Worm (Caenorhabditis elegans) whole organism, L1 larva: ENCODE data around the gene ZK593.2.

Source experiments
- C04F5.9 ChIP-seq: sonication (generic microtip); optimal IDR thresholded peaks from 2 replicates; lab custom pipeline; 2016; ENCODE audit warnings: missing genetic modification characterization, missing compliant biosample characterization
- C34B4.2 ChIP-seq: sonication (generic microtip); optimal IDR thresholded peaks from 2 replicates; lab custom pipeline; 2017; ENCODE audit warnings: mild to moderate bottlenecking, missing genetic modification characterization, missing compliant biosample characterization
- F16B12.6 ChIP-seq: fragments of 150-350 bp; optimal IDR thresholded peaks from 2 replicates; lab custom pipeline; 2014; ENCODE audit warnings: missing biosample characterization, missing genetic modification characterization
- alr-1 ChIP-seq: fragments of 200-800 bp; sonication (Bioruptor generic); optimal IDR thresholded peaks from 2 replicates; lab custom pipeline; 2018; ENCODE audit warnings: borderline replicate concordance, mild to moderate bottlenecking, missing genetic modification characterization, missing compliant biosample characterization
- aly-2 ChIP-seq: fragments of 150-350 bp; optimal IDR thresholded peaks from 2 replicates; lab custom pipeline; 2014; ENCODE audit warnings: missing biosample characterization, missing genetic modification characterization
- ceh-63 ChIP-seq: fragments of 200-800 bp; sonication (Bioruptor generic); optimal IDR thresholded peaks from 2 replicates; lab custom pipeline; 2018; ENCODE audit warnings: mild to moderate bottlenecking, missing genetic modification characterization, missing compliant biosample characterization
- ces-1 ChIP-seq: fragments of 150-350 bp; optimal IDR thresholded peaks from 2 replicates; lab custom pipeline; 2014; ENCODE audit warnings: missing biosample characterization, missing genetic modification reagents, missing genetic modification characterization
- dpl-1 ChIP-seq, 3 experiments: fragments of 150-350 bp in 2 of 3; sonication (generic microtip) in 1 of 3; optimal IDR thresholded peaks; 2 replicates each; lab custom pipeline; 2014 to 2017; ENCODE audit warnings: missing biosample characterization in 3 of 3, missing genetic modification characterization in 3 of 3, missing genetic modification reagents in 3 of 3
- dsc-1 ChIP-seq: sonication (generic microtip); optimal IDR thresholded peaks from 2 replicates; lab custom pipeline; 2016; ENCODE audit warnings: mild to moderate bottlenecking, missing genetic modification characterization, missing compliant biosample characterization
- egl-13 ChIP-seq: sonication (generic microtip); optimal IDR thresholded peaks from 2 replicates; lab custom pipeline; 2016; ENCODE audit warnings: missing genotype, missing genetic modification reagents, missing genetic modification characterization, missing compliant biosample characterization
- elt-2 ChIP-seq: sonication (generic microtip); optimal IDR thresholded peaks from 2 replicates; lab custom pipeline; 2016; ENCODE audit warnings: missing genetic modification characterization, mild to moderate bottlenecking, inconsistent platforms, missing compliant biosample characterization, missing genetic modification reagents
- elt-3 ChIP-seq, 6 experiments: fragments of 150-350 bp in 1 of 6; sonication (generic microtip); optimal IDR thresholded peaks; 2 replicates each; lab custom pipeline; 2017 to 2018; ENCODE audit warnings: missing biosample characterization in 6 of 6, missing genetic modification characterization in 6 of 6, inconsistent platforms in 1 of 6
- ets-5 ChIP-seq: fragments of 200-800 bp; sonication (Bioruptor generic); IDR thresholded peaks from 2 replicates; pipeline ENCODE4 v1.3.6; 2022; ENCODE audit warnings: missing genetic modification characterization, missing compliant biosample characterization
- fkh-10 ChIP-seq: sonication (generic microtip); optimal IDR thresholded peaks from 2 replicates; lab custom pipeline; 2017; ENCODE audit warnings: missing biosample characterization, missing genetic modification reagents, missing genetic modification characterization
- fkh-4 ChIP-seq: sonication (generic microtip); optimal IDR thresholded peaks from 2 replicates; lab custom pipeline; 2016; ENCODE audit warnings: missing compliant biosample characterization, missing genetic modification characterization, borderline replicate concordance
- fos-1 ChIP-seq: fragments of 150-350 bp; optimal IDR thresholded peaks from 2 replicates; lab custom pipeline; 2014; ENCODE audit warnings: missing biosample characterization, missing genetic modification characterization
- grh-1 ChIP-seq: fragments of 200-800 bp; sonication (Bioruptor generic); IDR thresholded peaks from 2 replicates; pipeline ENCODE4 v1.3.6; 2022; ENCODE audit warnings: missing genetic modification reagents, missing genetic modification characterization, missing compliant biosample characterization
- hpl-2 ChIP-seq: fragments of 150-350 bp; optimal IDR thresholded peaks from 2 replicates; lab custom pipeline; 2014; ENCODE audit warnings: missing biosample characterization, missing genetic modification reagents, missing genetic modification characterization
- irx-1 ChIP-seq: sonication (generic microtip); optimal IDR thresholded peaks from 2 replicates; lab custom pipeline; 2016; ENCODE audit warnings: missing genetic modification characterization, missing compliant biosample characterization
- isw-1 ChIP-seq: fragments of 200-800 bp; sonication (Bioruptor generic); IDR thresholded peaks from 2 replicates; pipeline ENCODE4 v1.3.6; 2022; ENCODE audit warnings: missing genetic modification characterization, missing compliant biosample characterization
- lin-14 ChIP-seq: fragments of 200-800 bp; sonication (Bioruptor generic); optimal IDR thresholded peaks from 2 replicates; lab custom pipeline; 2018; ENCODE audit warnings: mild to moderate bottlenecking, missing genetic modification characterization, moderate library complexity, missing compliant biosample characterization
- lin-35 ChIP-seq, 2 experiments: fragments of 150-350 bp; optimal IDR thresholded peaks; 2 replicates each; lab custom pipeline; 2014; ENCODE audit warnings: missing biosample characterization in 2 of 2, missing genetic modification characterization in 2 of 2, missing genetic modification reagents in 2 of 2
- lin-39 ChIP-seq: fragments of 150-350 bp; optimal IDR thresholded peaks from 2 replicates; lab custom pipeline; 2014; ENCODE audit warnings: missing biosample characterization, missing genetic modification reagents, missing genetic modification characterization
- lsy-2 ChIP-seq, 2 experiments: fragments of 150-350 bp; optimal IDR thresholded peaks; 2 replicates each; lab custom pipeline; 2014; ENCODE audit warnings: missing biosample characterization in 2 of 2, missing genetic modification characterization in 2 of 2
- mdl-1 ChIP-seq, 2 experiments: fragments of 150-350 bp; optimal IDR thresholded peaks; 2 replicates each; lab custom pipeline; 2014 to 2017; ENCODE audit warnings: missing biosample characterization in 2 of 2, missing genetic modification characterization in 2 of 2, inconsistent platforms in 1 of 2
- mep-1 ChIP-seq: fragments of 150-350 bp; optimal IDR thresholded peaks from 2 replicates; lab custom pipeline; 2014; ENCODE audit warnings: missing biosample characterization, missing genetic modification characterization
- nhr-11 ChIP-seq: fragments of 150-350 bp; optimal IDR thresholded peaks from 2 replicates; lab custom pipeline; 2014; ENCODE audit warnings: missing biosample characterization, missing genetic modification characterization
- nhr-47 ChIP-seq: sonication (generic microtip); optimal IDR thresholded peaks from 2 replicates; lab custom pipeline; 2016; ENCODE audit warnings: mild to moderate bottlenecking, missing genetic modification characterization, moderate library complexity, missing compliant biosample characterization
- nhr-76 ChIP-seq: sonication (generic microtip); optimal IDR thresholded peaks from 2 replicates; lab custom pipeline; 2017; ENCODE audit warnings: missing biosample characterization, missing genetic modification characterization
- nhr-84 ChIP-seq: sonication (generic microtip); optimal IDR thresholded peaks from 2 replicates; lab custom pipeline; 2017; ENCODE audit warnings: missing biosample characterization, missing genetic modification characterization
- nhr-90 ChIP-seq: sonication (generic microtip); optimal IDR thresholded peaks from 2 replicates; lab custom pipeline; 2016; ENCODE audit warnings: mild to moderate bottlenecking, missing genetic modification characterization, missing compliant biosample characterization; ENCODE audit not compliant: poor library complexity
- pag-3 ChIP-seq: sonication (generic microtip); optimal IDR thresholded peaks from 2 replicates; lab custom pipeline; 2017; ENCODE audit warnings: missing genetic modification characterization, mild to moderate bottlenecking, missing compliant biosample characterization, antibody characterized with exemption, borderline replicate concordance; ENCODE audit not compliant: insufficient read depth
- pqm-1 ChIP-seq: sonication (generic microtip); optimal IDR thresholded peaks from 3 replicates; lab custom pipeline; 2017; ENCODE audit warnings: missing biosample characterization, missing genetic modification characterization
- rnt-1 ChIP-seq: sonication (generic microtip); optimal IDR thresholded peaks from 2 replicates; lab custom pipeline; 2016; ENCODE audit warnings: mild to moderate bottlenecking, missing genetic modification characterization, moderate library complexity, missing compliant biosample characterization
- skn-1 ChIP-seq: fragments of 150-350 bp; optimal IDR thresholded peaks from 2 replicates; lab custom pipeline; 2014; ENCODE audit warnings: missing biosample characterization, missing genetic modification characterization
- snu-23 ChIP-seq: sonication (generic microtip); optimal IDR thresholded peaks from 2 replicates; lab custom pipeline; 2016; ENCODE audit warnings: missing genetic modification characterization, missing compliant biosample characterization
- sox-4 ChIP-seq: sonication (generic microtip); optimal IDR thresholded peaks from 2 replicates; lab custom pipeline; 2016; ENCODE audit warnings: missing genetic modification characterization, missing compliant biosample characterization
- sptf-1 ChIP-seq: fragments of 150-350 bp; optimal IDR thresholded peaks from 2 replicates; lab custom pipeline; 2014; ENCODE audit warnings: missing biosample characterization, missing genetic modification characterization
- unc-30 ChIP-seq: sonication (generic microtip); optimal IDR thresholded peaks from 2 replicates; lab custom pipeline; 2017; ENCODE audit warnings: missing biosample characterization, missing genetic modification characterization
- unc-62 ChIP-seq: fragments of 150-350 bp; optimal IDR thresholded peaks from 2 replicates; lab custom pipeline; 2014; ENCODE audit warnings: missing biosample characterization, missing genetic modification reagents, missing genetic modification characterization
- unc-86 ChIP-seq: sonication (generic microtip); optimal IDR thresholded peaks from 2 replicates; lab custom pipeline; 2016; ENCODE audit warnings: missing genetic modification characterization, missing compliant biosample characterization
- unc-98 ChIP-seq: fragments of 200-800 bp; sonication (Bioruptor generic); IDR thresholded peaks from 2 replicates; pipeline ENCODE4 v1.3.6; 2022; ENCODE audit warnings: missing genetic modification characterization, missing compliant biosample characterization
- vab-15 ChIP-seq: sonication (generic microtip); optimal IDR thresholded peaks from 2 replicates; lab custom pipeline; 2017; ENCODE audit warnings: missing genotype, mild to moderate bottlenecking, missing genetic modification characterization, missing compliant biosample characterization
- xbp-1 ChIP-seq: sonication (generic microtip); optimal IDR thresholded peaks from 2 replicates; lab custom pipeline; 2016; ENCODE audit warnings: missing genetic modification characterization, missing compliant biosample characterization
- zag-1 ChIP-seq: fragments of 150-350 bp; optimal IDR thresholded peaks from 2 replicates; lab custom pipeline; 2014; ENCODE audit warnings: missing biosample characterization, missing genetic modification characterization
- zip-4 ChIP-seq: fragments of 200-800 bp; sonication (Bioruptor generic); optimal IDR thresholded peaks from 2 replicates; lab custom pipeline; 2018; ENCODE audit warnings: mild to moderate bottlenecking, missing genetic modification characterization, moderate library complexity, missing compliant biosample characterization
- ztf-11 ChIP-seq, 2 experiments: sonication (generic microtip); optimal IDR thresholded peaks; 2 replicates each; lab custom pipeline; 2016 to 2017; ENCODE audit warnings: missing genetic modification characterization in 2 of 2, missing biosample characterization in 1 of 2, missing compliant biosample characterization in 1 of 2
- ztf-4 ChIP-seq: fragments of 150-350 bp; optimal IDR thresholded peaks from 2 replicates; lab custom pipeline; 2014; ENCODE audit warnings: missing biosample characterization, missing genetic modification characterization

Gene ZK593.2

ce11 chrIV:10896512-10896911 lies 16.7 kb upstream of the ZK593.2 start, which contains the start of gene srlf-13:
TSS of gene srlf-13 (minus strand) at chrIV:10896612.
- TF ChIP-seq zag-1 (no peak), unc-98 (GFP tag; lab: Robert Waterston, UW) (no peak), C34B4.2 (tag; lab: Kevin White, UChicago) (no peak), mdl-1 (tag; optimal IDR thresholded peaks at IDR 0.05; lab: Kevin White, UChicago) (no peak), nhr-90 (tag; lab: Kevin White, UChicago) (no peak), grh-1 (GFP tag; lab: Robert Waterston, UW) (no peak), zip-4 (GFP tag; lab: Kevin White, UChicago) (no peak), dpl-1 (GFP tag; optimal IDR thresholded peaks at IDR 0.05; lab: Kevin White, UChicago) (no peak), rnt-1 (no peak), nhr-47 (tag; lab: Kevin White, UChicago) (no peak), alr-1 (no peak), C04F5.9 (no peak), pqm-1 (tag; lab: Kevin White, UChicago) (no peak), pag-3 (tag; lab: Kevin White, UChicago) (no peak), fkh-4 (tag; lab: Kevin White, UChicago) (no peak), elt-2 (tag; lab: Kevin White, UChicago) (no peak)

ce11 chrIV:10898160-10898559 lies 15.0 kb upstream of the ZK593.2 start:
- TF ChIP-seq lsy-2 (tag; optimal IDR thresholded peaks at IDR 0.05; lab: Kevin White, UChicago): no peak
- no peak for TF ChIP-seq skn-1
- TF ChIP-seq ceh-63: no peak
- no peak for TF ChIP-seq ces-1 (GFP tag; lab: Kevin White, UChicago)
- no peak for TF ChIP-seq fkh-10
- no peak for TF ChIP-seq nhr-76 (tag; lab: Kevin White, UChicago)
- no peak for TF ChIP-seq nhr-47 (tag; lab: Kevin White, UChicago)
- TF ChIP-seq mep-1 (tag; lab: Kevin White, UChicago): no peak
- TF ChIP-seq snu-23: no peak
- no peak for TF ChIP-seq ztf-4 (tag; lab: Kevin White, UChicago)
- TF ChIP-seq mdl-1 (tag; optimal IDR thresholded peaks at IDR 0.05; lab: Kevin White, UChicago): no peak
- TF ChIP-seq zip-4 (GFP tag; lab: Kevin White, UChicago): no peak
- TF ChIP-seq unc-30: no peak
- TF ChIP-seq nhr-11 (tag; lab: Kevin White, UChicago): no peak
- TF ChIP-seq lin-14 (GFP tag; lab: Kevin White, UChicago): no peak

- TF ChIP-seq isw-1 (GFP tag; lab: Robert Waterston, UW) (no peak), lin-39 (tag; lab: Kevin White, UChicago) (no peak), irx-1 (tag; lab: Kevin White, UChicago) (no peak), ets-5 (GFP tag; lab: Robert Waterston, UW) (no peak), nhr-90 (tag; lab: Kevin White, UChicago) (no peak), snu-23 (no peak), elt-3 (tag; optimal IDR thresholded peaks at IDR 0.05; lab: Kevin White, UChicago) (no peak), fos-1 (no peak), egl-13 (tag; lab: Kevin White, UChicago) (no peak)
These were observed 14.1 kb upstream of the ZK593.2 start, which contains the start of the genes F13E9.9 and F13E9.19 for ce11 chrIV:10899091-10899490. TSS of gene F13E9.9 (minus strand) at chrIV:10899191. TSS of gene F13E9.19 (plus strand) at chrIV:10899406.

- TF ChIP-seq unc-86 (tag; lab: Kevin White, UChicago) (no peak), vab-15 (tag; lab: Kevin White, UChicago) (no peak), aly-2 (no peak), nhr-11 (tag; lab: Kevin White, UChicago) (no peak), unc-30 (no peak), lin-35 (GFP tag; optimal IDR thresholded peaks at IDR 0.05; lab: Kevin White, UChicago) (no peak), hpl-2 (GFP tag; lab: Kevin White, UChicago) (no peak), xbp-1 (tag; lab: Kevin White, UChicago) (no peak), elt-2 (tag; lab: Kevin White, UChicago) (no peak), C34B4.2 (tag; lab: Kevin White, UChicago) (no peak), sptf-1 (tag; lab: Kevin White, UChicago) (no peak), ztf-11 (tag; optimal IDR thresholded peaks at IDR 0.05; lab: Kevin White, UChicago) (no peak), F16B12.6 (tag; lab: Kevin White, UChicago) (no peak), ceh-63 (no peak), sox-4 (tag; lab: Kevin White, UChicago) (no peak), lin-39 (tag; lab: Kevin White, UChicago) (no peak), dsc-1 (tag; lab: Kevin White, UChicago) (no peak), nhr-84 (tag; lab: Kevin White, UChicago) (no peak), unc-62 (GFP tag; lab: Kevin White, UChicago) (no peak)
These were observed 13.1 kb upstream of the ZK593.2 start, which contains the start of gene srlf-30 for ce11 chrIV:10900083-10900482. TSS of gene srlf-30 (plus strand) at chrIV:10900383.
